Worm (Caenorhabditis elegans): ENCODE data around the gene Y16B4A.2.

Y16B4A.2 gene

ce11 chrX:14771682-14772081, at the start of gene Y16B4A.2:
TSS of gene Y16B4A.2 (minus strand) at chrX:14771851.
- TF ChIP-seq scrt-1 (GFP tag; IDR thresholded peaks at IDR 0.05) (no peak), tbx-11 (GFP tag; IDR thresholded peaks at IDR 0.05) (no peak), tra-4 (tag; optimal IDR thresholded peaks at IDR 0.05) (no peak), ceh-13 (GFP tag; optimal IDR thresholded peaks at IDR 0.05) (no peak), sea-1 (GFP tag; conservative IDR thresholded peaks at IDR 0.05) (no peak), hmg-4 (GFP tag; optimal IDR thresholded peaks at IDR 0.05) (no peak), F13C5.2 (tag; optimal IDR thresholded peaks at IDR 0.05) (no peak), ets-7 (tag; optimal IDR thresholded peaks at IDR 0.05) (no peak), pes-1 (GFP tag; IDR thresholded peaks at IDR 0.05) (no peak), flt-1 (GFP tag; IDR thresholded peaks at IDR 0.05) (no peak), tbx-37 (GFP tag; conservative IDR thresholded peaks at IDR 0.05) (no peak), hnd-1 (tag; optimal IDR thresholded peaks at IDR 0.05) (no peak), ceh-36 (tag; optimal IDR thresholded peaks at IDR 0.05) (no peak), B0310.2 (tag; optimal IDR thresholded peaks at IDR 0.05) (no peak), ama-1 (optimal IDR thresholded peaks at IDR 0.05) (no peak)

- TF ChIP-seq B0310.2 (tag; optimal IDR thresholded peaks at IDR 0.05) (no peak), scrt-1 (GFP tag; IDR thresholded peaks at IDR 0.05) (no peak), ceh-13 (GFP tag; optimal IDR thresholded peaks at IDR 0.05) (no peak), tbx-11 (GFP tag; IDR thresholded peaks at IDR 0.05) (no peak), hmg-4 (GFP tag; optimal IDR thresholded peaks at IDR 0.05) (no peak), F13C5.2 (tag; optimal IDR thresholded peaks at IDR 0.05) (no peak), tbx-37 (GFP tag; conservative IDR thresholded peaks at IDR 0.05) (no peak), ama-1 (optimal IDR thresholded peaks at IDR 0.05) (no peak), ets-7 (tag; optimal IDR thresholded peaks at IDR 0.05) (no peak), sea-1 (GFP tag; conservative IDR thresholded peaks at IDR 0.05) (no peak), hmbx-1 (tag; optimal IDR thresholded peaks at IDR 0.05) (no peak), hnd-1 (tag; optimal IDR thresholded peaks at IDR 0.05) (no peak)
Observed at ce11 chrX:14819495-14819894, 47.8 kb upstream of the Y16B4A.2 start.

ce11 chrX:14818464-14819259, 47.0 kb upstream of the Y16B4A.2 start, which contains the start of gene epn-1:
TSS of gene epn-1 (minus strand) at chrX:14818514.
- no peak for TF ChIP-seq ama-1 (optimal IDR thresholded peaks at IDR 0.05)
- TF ChIP-seq B0310.2 (tag; optimal IDR thresholded peaks at IDR 0.05), result peak; percentile 46
- peak; percentile 42 for TF ChIP-seq aly-1 (tag; optimal IDR thresholded peaks at IDR 0.05)
- 0 out of 2 replicates have a peak, but pooled peaks have one; percentile 57 for TF ChIP-seq sea-1 (GFP tag; conservative IDR thresholded peaks at IDR 0.05)
- peak; percentile 59 for TF ChIP-seq ets-7 (tag; optimal IDR thresholded peaks at IDR 0.05)
- peak; percentile 41 for TF ChIP-seq ceh-13 (GFP tag; optimal IDR thresholded peaks at IDR 0.05)
- no peak for TF ChIP-seq hmbx-1 (tag; optimal IDR thresholded peaks at IDR 0.05)
- TF ChIP-seq F13C5.2 (tag; optimal IDR thresholded peaks at IDR 0.05), result peak; percentile 78
- peak; percentile 39 for TF ChIP-seq pes-1 (GFP tag; IDR thresholded peaks at IDR 0.05)
- TF ChIP-seq ceh-36 (tag; optimal IDR thresholded peaks at IDR 0.05), result peak; percentile 18
- TF ChIP-seq tra-4 (tag; optimal IDR thresholded peaks at IDR 0.05), result no peak
- 0 out of 2 replicates have a peak, but pooled peaks have one; percentile 24 for TF ChIP-seq flt-1 (GFP tag; IDR thresholded peaks at IDR 0.05)
- no peak for TF ChIP-seq scrt-1 (GFP tag; IDR thresholded peaks at IDR 0.05)
- peak; percentile 87 for TF ChIP-seq hmg-4 (GFP tag; optimal IDR thresholded peaks at IDR 0.05)
- 0 out of 2 replicates have a peak, but pooled peaks have one; percentile 16 for TF ChIP-seq tbx-37 (GFP tag; conservative IDR thresholded peaks at IDR 0.05)
- no peak for TF ChIP-seq tbx-11 (GFP tag; IDR thresholded peaks at IDR 0.05)

ce11 chrX:14816717-14817116, 45.1 kb upstream of the Y16B4A.2 start:
- TF ChIP-seq F13C5.2 (tag; optimal IDR thresholded peaks at IDR 0.05) (no peak), hnd-1 (tag; optimal IDR thresholded peaks at IDR 0.05) (no peak), ceh-36 (tag; optimal IDR thresholded peaks at IDR 0.05) (no peak), ama-1 (optimal IDR thresholded peaks at IDR 0.05) (no peak), ceh-13 (GFP tag; optimal IDR thresholded peaks at IDR 0.05) (no peak), sea-1 (GFP tag; conservative IDR thresholded peaks at IDR 0.05) (no peak), ets-7 (tag; optimal IDR thresholded peaks at IDR 0.05) (no peak)

- TF ChIP-seq ceh-36 (tag; optimal IDR thresholded peaks at IDR 0.05) (no peak), scrt-1 (GFP tag; IDR thresholded peaks at IDR 0.05) (no peak), tbx-11 (GFP tag; IDR thresholded peaks at IDR 0.05) (no peak), F13C5.2 (tag; optimal IDR thresholded peaks at IDR 0.05) (no peak), hnd-1 (tag; optimal IDR thresholded peaks at IDR 0.05) (no peak), flt-1 (GFP tag; IDR thresholded peaks at IDR 0.05) (no peak), tbx-37 (GFP tag; conservative IDR thresholded peaks at IDR 0.05) (no peak), hmg-4 (GFP tag; optimal IDR thresholded peaks at IDR 0.05) (no peak), aly-1 (tag; optimal IDR thresholded peaks at IDR 0.05) (no peak), ama-1 (optimal IDR thresholded peaks at IDR 0.05) (no peak)
Observed at ce11 chrX:14815412-14815811, 43.8 kb upstream of the Y16B4A.2 start.

- TF ChIP-seq sea-1 (GFP tag; conservative IDR thresholded peaks at IDR 0.05) (no peak), F13C5.2 (tag; optimal IDR thresholded peaks at IDR 0.05) (peak; percentile 37)
Observed at ce11 chrX:14813398-14813797, 41.7 kb upstream of the Y16B4A.2 start.

ce11 chrX:14812061-14812460, 40.4 kb upstream of the Y16B4A.2 start, which contains the start of gene T04C10.3:
TSS of gene T04C10.3 (plus strand) at chrX:14812361.
- no peak for TF ChIP-seq scrt-1 (GFP tag; IDR thresholded peaks at IDR 0.05)
- TF ChIP-seq B0310.2 (tag; optimal IDR thresholded peaks at IDR 0.05), result no peak
- no peak for TF ChIP-seq ama-1 (optimal IDR thresholded peaks at IDR 0.05)
- TF ChIP-seq pes-1 (GFP tag; IDR thresholded peaks at IDR 0.05), result no peak
- no peak for TF ChIP-seq tbx-11 (GFP tag; IDR thresholded peaks at IDR 0.05)
- TF ChIP-seq aly-1 (tag; optimal IDR thresholded peaks at IDR 0.05), result no peak
- TF ChIP-seq tra-4 (tag; optimal IDR thresholded peaks at IDR 0.05), result no peak
- TF ChIP-seq tbx-37 (GFP tag; conservative IDR thresholded peaks at IDR 0.05), result no peak
- TF ChIP-seq flt-1 (GFP tag; IDR thresholded peaks at IDR 0.05), result no peak
- TF ChIP-seq F13C5.2 (tag; optimal IDR thresholded peaks at IDR 0.05), result no peak
- no peak for TF ChIP-seq ets-7 (tag; optimal IDR thresholded peaks at IDR 0.05)
- TF ChIP-seq sea-1 (GFP tag; conservative IDR thresholded peaks at IDR 0.05), result no peak
- TF ChIP-seq ceh-36 (tag; optimal IDR thresholded peaks at IDR 0.05), result no peak
- TF ChIP-seq hmg-4 (GFP tag; optimal IDR thresholded peaks at IDR 0.05), result no peak
